Worm (Caenorhabditis elegans) whole organism, midembryonic: ENCODE data around the gene T01E8.8.

ENCODE experiments used
- tab-1 ChIP-seq: fragments of 200-800 bp; sonication (Bioruptor generic); IDR thresholded peaks from 2 replicates; pipeline ENCODE4 v1.3.6; 2022; ENCODE audit warnings: missing genetic modification characterization, missing compliant biosample characterization
- ztf-23 ChIP-seq: fragments of 200-800 bp; sonication (Bioruptor generic); IDR thresholded peaks from 2 replicates; pipeline ENCODE4 v1.3.6; 2022; ENCODE audit warnings: missing genetic modification reagents, missing genetic modification characterization, missing compliant biosample characterization

- TF ChIP-seq tab-1 (GFP tag; lab: Robert Waterston, UW) (no peak), ztf-23 (GFP tag; lab: Robert Waterston, UW) (no peak)
These were observed 38.9 kb upstream of the T01E8.8 start, which contains the start of gene R05H5.7 for ce11 chrII:10192207-10192606.
